Fruit fly (Drosophila melanogaster) whole organism, embryonic: ENCODE measurements around the gene CG45061.

ENCODE experiments used
- Adf1 ChIP-seq: fragments of 200-800 bp; sonication (Bioruptor generic); IDR thresholded peaks from 2 replicates; pipeline ENCODE4 v1.3.6; 2022; ENCODE audit warnings: missing biosample characterization, missing genetic modification characterization
- Asciz ChIP-seq: fragments of 200-800 bp; sonication (Bioruptor generic); optimal IDR thresholded peaks from 2 replicates; lab custom pipeline; 2017; ENCODE audit warnings: missing biosample characterization, mild to moderate bottlenecking, missing genetic modification characterization, missing genetic modification reagents
- BtbVII ChIP-seq: fragments of 200-800 bp; sonication (Bioruptor generic); optimal IDR thresholded peaks from 3 replicates; lab custom pipeline; 2017; ENCODE audit warnings: missing biosample characterization, mild to moderate bottlenecking, missing genetic modification characterization
- CG10267 ChIP-seq: fragments of 200-800 bp; sonication (Bioruptor generic); optimal IDR thresholded peaks from 2 replicates; lab custom pipeline; 2018; ENCODE audit warnings: missing biosample characterization, mild to moderate bottlenecking, missing genetic modification characterization, moderate library complexity
- CG1233 ChIP-seq: fragments of 200-800 bp; sonication (Bioruptor generic); optimal IDR thresholded peaks from 4 replicates; lab custom pipeline; 2018; ENCODE audit warnings: missing biosample characterization, mild to moderate bottlenecking, missing genetic modification characterization
- CG12942 ChIP-seq: fragments of 200-800 bp; sonication (Bioruptor generic); optimal IDR thresholded peaks from 3 replicates; lab custom pipeline; 2016; ENCODE audit warnings: missing biosample characterization, missing genetic modification characterization
- CG14667 ChIP-seq: fragments of 200-800 bp; sonication (Bioruptor generic); IDR thresholded peaks from 2 replicates; pipeline ENCODE4 v1.3.6; 2022; ENCODE audit warnings: missing biosample characterization, missing genetic modification characterization
- CG15269 ChIP-seq: fragments of 200-800 bp; sonication (Bioruptor generic); optimal IDR thresholded peaks from 2 replicates; lab custom pipeline; 2018; ENCODE audit warnings: missing biosample characterization, mild to moderate bottlenecking, missing genetic modification characterization, moderate library complexity
- CG1602 ChIP-seq: fragments of 200-800 bp; sonication (Bioruptor generic); optimal IDR thresholded peaks from 3 replicates; lab custom pipeline; 2016; ENCODE audit warnings: missing biosample characterization, missing genetic modification characterization
- CG1832 ChIP-seq: fragments of 200-800 bp; sonication (Bioruptor generic); optimal IDR thresholded peaks from 2 replicates; lab custom pipeline; 2017; ENCODE audit warnings: missing biosample characterization, mild to moderate bottlenecking, missing genetic modification characterization, inconsistent platforms
- CG34422 ChIP-seq: fragments of 200-800 bp; sonication (Bioruptor generic); IDR thresholded peaks from 3 replicates; pipeline ENCODE4 v1.3.6; 2022; ENCODE audit warnings: missing biosample characterization, missing genetic modification characterization
- CG4360 ChIP-seq: fragments of 200-800 bp; sonication (Bioruptor generic); IDR thresholded peaks from 2 replicates; pipeline ENCODE4 v1.3.6; 2022; ENCODE audit warnings: missing biosample characterization, missing genetic modification characterization
- CG43689 ChIP-seq: fragments of 200-800 bp; sonication (Bioruptor generic); IDR thresholded peaks from 2 replicates; pipeline ENCODE4 v1.3.6; 2022; ENCODE audit warnings: missing biosample characterization, missing genetic modification characterization
- CG6254 ChIP-seq: fragments of 200-800 bp; sonication (Bioruptor generic); optimal IDR thresholded peaks from 3 replicates; lab custom pipeline; 2017; ENCODE audit warnings: mild to moderate bottlenecking, missing biosample characterization, missing genetic modification reagents, missing genetic modification characterization
- CG6689 ChIP-seq: fragments of 200-800 bp; sonication (Bioruptor generic); IDR thresholded peaks from 2 replicates; pipeline ENCODE4 v1.3.6; 2022; ENCODE audit warnings: missing biosample characterization, missing genetic modification characterization
- CG6813 ChIP-seq: fragments of 200-800 bp; sonication (Bioruptor generic); optimal IDR thresholded peaks from 2 replicates; lab custom pipeline; 2017; ENCODE audit warnings: missing biosample characterization, missing genetic modification characterization, mild to moderate bottlenecking, moderate library complexity, missing genetic modification reagents
- CG8944 ChIP-seq: fragments of 200-800 bp; sonication (Bioruptor generic); optimal IDR thresholded peaks from 3 replicates; lab custom pipeline; 2016; ENCODE audit warnings: missing biosample characterization, missing genetic modification characterization
- D ChIP-seq, 2 experiments: fragments of 200-800 bp in 1 of 2; fragments of >200 bp in 1 of 2; sonication (Bioruptor generic) in 1 of 2; optimal IDR thresholded peaks; 2 replicates in 1 of 2; 3 replicates in 1 of 2; lab custom pipeline; 2017; ENCODE audit warnings: mild to moderate bottlenecking in 1 of 2, missing biosample characterization in 1 of 2, missing genetic modification characterization in 1 of 2, missing genetic modification reagents in 1 of 2
- Dek ChIP-seq: fragments of 200-800 bp; sonication (Bioruptor generic); optimal IDR thresholded peaks from 3 replicates; lab custom pipeline; 2019; ENCODE audit warnings: missing biosample characterization, mild to moderate bottlenecking, missing genetic modification characterization, moderate library complexity
- Dip2 ChIP-seq: fragments of 200-800 bp; sonication (Bioruptor generic); IDR thresholded peaks from 2 replicates; pipeline ENCODE4 v1.3.6; 2022; ENCODE audit warnings: missing biosample characterization, missing genetic modification characterization
- Hmr ChIP-seq: fragments of 200-800 bp; sonication (Bioruptor generic); optimal IDR thresholded peaks from 3 replicates; lab custom pipeline; 2017; ENCODE audit warnings: mild to moderate bottlenecking, missing biosample characterization, missing genetic modification reagents, missing genetic modification characterization
- MTF-1 ChIP-seq: fragments of 200-800 bp; sonication (Bioruptor generic); optimal IDR thresholded peaks from 2 replicates; lab custom pipeline; 2018; ENCODE audit warnings: missing biosample characterization, mild to moderate bottlenecking, missing genetic modification characterization, borderline replicate concordance
- NC2α ChIP-seq: fragments of 200-800 bp; sonication (Bioruptor generic); optimal IDR thresholded peaks from 2 replicates; lab custom pipeline; 2016; ENCODE audit warnings: missing biosample characterization, missing genetic modification characterization
- NFAT ChIP-seq: fragments of 200-800 bp; sonication (Bioruptor generic); IDR thresholded peaks from 2 replicates; pipeline ENCODE4 v1.3.6; 2022; ENCODE audit warnings: missing biosample characterization, missing genetic modification characterization
- Neu2 ChIP-seq: fragments of 200-800 bp; sonication (Bioruptor generic); optimal IDR thresholded peaks from 3 replicates; lab custom pipeline; 2016; ENCODE audit warnings: missing biosample characterization, missing genetic modification characterization, borderline replicate concordance
- Oli ChIP-seq: fragments of 200-800 bp; sonication (Bioruptor generic); optimal IDR thresholded peaks from 2 replicates; lab custom pipeline; 2018; ENCODE audit warnings: missing biosample characterization, mild to moderate bottlenecking, missing genetic modification characterization, moderate library complexity
- PHDP ChIP-seq: fragments of 200-800 bp; sonication (Bioruptor generic); optimal IDR thresholded peaks from 3 replicates; lab custom pipeline; 2018; ENCODE audit warnings: missing biosample characterization, mild to moderate bottlenecking, missing genetic modification characterization, moderate library complexity
- Scr ChIP-seq: fragments of 200-800 bp; sonication (Bioruptor generic); IDR thresholded peaks from 2 replicates; pipeline ENCODE4 v1.3.6; 2022; ENCODE audit warnings: missing biosample characterization, missing genetic modification characterization; ENCODE audit not compliant: partially characterized antibody
- Sox100B ChIP-seq: fragments of 200-800 bp; sonication (Bioruptor generic); optimal IDR thresholded peaks from 3 replicates; lab custom pipeline; 2018; ENCODE audit warnings: missing biosample characterization, mild to moderate bottlenecking, missing genetic modification characterization
- ara ChIP-seq: fragments of 200-800 bp; sonication (Bioruptor generic); IDR thresholded peaks from 2 replicates; pipeline ENCODE4 v1.3.6; 2022; ENCODE audit warnings: missing biosample characterization, missing genetic modification characterization
- ash1 ChIP-seq: fragments of 200-800 bp; sonication (Bioruptor generic); optimal IDR thresholded peaks from 2 replicates; lab custom pipeline; 2018; ENCODE audit warnings: missing biosample characterization, mild to moderate bottlenecking, missing genetic modification characterization
- cas ChIP-seq: fragments of 200-800 bp; sonication (Bioruptor generic); IDR thresholded peaks from 2 replicates; pipeline ENCODE4 v1.3.6; 2022; ENCODE audit warnings: missing biosample characterization, missing genetic modification characterization
- dm ChIP-seq: fragments of 200-800 bp; sonication (Bioruptor generic); optimal IDR thresholded peaks from 3 replicates; lab custom pipeline; 2016; ENCODE audit warnings: missing biosample characterization, missing genetic modification characterization
- dpn ChIP-seq, 2 experiments: fragments of 200-800 bp; sonication (Bioruptor generic); optimal IDR thresholded peaks; 3 replicates each; lab custom pipeline; 2016; ENCODE audit warnings: missing biosample characterization in 2 of 2, missing genetic modification characterization in 2 of 2
- esg ChIP-seq: fragments of 200-800 bp; sonication (Bioruptor generic); conservative IDR thresholded peaks from 2 replicates; pipeline ENCODE4 v1.3.6; 2022; ENCODE audit warnings: missing biosample characterization, missing genetic modification characterization
- kah ChIP-seq: fragments of 200-800 bp; sonication (Bioruptor generic); optimal IDR thresholded peaks from 2 replicates; lab custom pipeline; 2018; ENCODE audit warnings: missing biosample characterization, mild to moderate bottlenecking, missing genetic modification characterization
- lab ChIP-seq: fragments of 200-800 bp; sonication (Bioruptor generic); optimal IDR thresholded peaks from 3 replicates; lab custom pipeline; 2017; ENCODE audit warnings: missing biosample characterization, missing genetic modification characterization, mild to moderate bottlenecking, moderate library complexity, missing genetic modification reagents
- lola ChIP-seq, 3 experiments: fragments of >200 bp in 2 of 3; fragments of 200-800 bp in 1 of 3; sonication (Bioruptor generic) in 1 of 3; optimal IDR thresholded peaks; 2 replicates each; lab custom pipeline; 2017 to 2019; ENCODE audit warnings: missing biosample characterization in 3 of 3, missing genetic modification characterization in 3 of 3, mild to moderate bottlenecking in 1 of 3, moderate library complexity in 1 of 3
- mld ChIP-seq: fragments of 200-800 bp; sonication (Bioruptor generic); IDR thresholded peaks from 3 replicates; pipeline ENCODE4 v1.3.6; 2022; ENCODE audit warnings: missing biosample characterization, missing genetic modification characterization; ENCODE audit not compliant: partially characterized antibody
- nerfin-1 ChIP-seq: fragments of 200-800 bp; sonication (Bioruptor generic); optimal IDR thresholded peaks from 3 replicates; lab custom pipeline; 2019; ENCODE audit warnings: missing biosample characterization, mild to moderate bottlenecking, missing genetic modification characterization, moderate library complexity
- nmo ChIP-seq: fragments of 200-800 bp; sonication (Bioruptor generic); optimal IDR thresholded peaks from 2 replicates; lab custom pipeline; 2018; ENCODE audit warnings: missing biosample characterization, mild to moderate bottlenecking, missing genetic modification characterization, moderate library complexity
- oc ChIP-seq: fragments of 200-800 bp; sonication (Bioruptor generic); optimal IDR thresholded peaks from 2 replicates; lab custom pipeline; 2018; ENCODE audit warnings: missing biosample characterization, mild to moderate bottlenecking, missing genetic modification characterization, moderate library complexity
- pnt ChIP-seq: fragments of 200-800 bp; sonication (Bioruptor generic); optimal IDR thresholded peaks from 3 replicates; lab custom pipeline; 2016; ENCODE audit warnings: missing biosample characterization, missing genetic modification characterization
- run ChIP-seq: fragments of 200-800 bp; sonication (Bioruptor generic); optimal IDR thresholded peaks from 3 replicates; lab custom pipeline; 2018; ENCODE audit warnings: missing biosample characterization, mild to moderate bottlenecking, missing genetic modification characterization
- shn ChIP-seq: fragments of 200-800 bp; sonication (Bioruptor generic); optimal IDR thresholded peaks from 3 replicates; lab custom pipeline; 2016; ENCODE audit warnings: missing biosample characterization, missing genetic modification characterization
- sr ChIP-seq: fragments of 200-800 bp; sonication (Bioruptor generic); IDR thresholded peaks from 3 replicates; pipeline ENCODE4 v1.3.6; 2022; ENCODE audit warnings: missing biosample characterization, missing genetic modification characterization
- tll ChIP-seq, 2 experiments: fragments of 200-800 bp in 1 of 2; fragments of >200 bp in 1 of 2; sonication (Bioruptor generic) in 1 of 2; optimal IDR thresholded peaks; 2 replicates each; lab custom pipeline; 2017 to 2019; ENCODE audit warnings: missing biosample characterization in 2 of 2, missing genetic modification characterization in 2 of 2, mild to moderate bottlenecking in 1 of 2, moderate library complexity in 1 of 2
- zf30C ChIP-seq: fragments of 200-800 bp; sonication (Bioruptor generic); optimal IDR thresholded peaks from 3 replicates; lab custom pipeline; 2018; ENCODE audit warnings: missing biosample characterization, mild to moderate bottlenecking, missing genetic modification characterization

Gene CG45061

DNA sequence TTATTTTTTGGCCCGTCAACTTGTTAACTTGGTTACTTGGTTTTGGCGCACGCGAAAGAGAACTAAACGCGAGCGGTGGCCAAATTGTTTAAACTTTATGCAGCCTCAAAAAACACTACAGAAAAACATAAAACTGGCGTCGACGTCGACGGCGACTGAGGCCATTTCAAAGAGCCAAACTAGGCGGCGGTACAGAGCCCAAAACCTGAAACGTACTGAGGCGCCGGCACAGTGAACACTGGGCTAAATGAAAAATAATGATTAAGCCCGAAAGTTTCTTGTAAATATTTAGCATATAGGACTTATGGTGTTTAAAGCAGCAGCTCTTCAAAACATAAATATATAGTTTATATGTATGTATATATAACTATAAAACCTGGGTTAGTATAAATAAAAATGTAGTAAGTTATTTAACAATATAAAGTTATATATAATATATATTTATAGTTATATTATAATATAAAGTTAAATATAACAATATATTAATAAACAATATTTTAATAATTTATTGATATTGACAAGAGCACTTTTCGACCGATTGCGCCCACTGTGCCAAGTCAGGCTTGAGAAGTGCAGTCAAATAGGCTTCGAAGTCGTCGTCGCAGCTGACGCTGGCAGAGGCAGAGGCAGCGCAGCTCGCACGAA, 28.2 kb upstream of the CG45061 start, which contains the start of gene CG15249 (continued):
- TF ChIP-seq CG4360 (GFP tag; lab: Robert Waterston, UW) (no peak), Dek (tag; lab: Kevin White, UChicago) (peak; percentile 29), Hmr (peak; percentile 26), pnt (GFP tag; lab: Kevin White, UChicago) (no peak), Scr (GFP tag; lab: Robert Waterston, UW) (no peak), oc (tag; lab: Kevin White, UChicago) (peak; percentile 24), dm (GFP tag; lab: Kevin White, UChicago) (no peak), lola (GFP tag; optimal IDR thresholded peaks at IDR 0.05; lab: Kevin White, UChicago) (peak in 1 of 3 experiments; percentile 64), CG10267 (peak; percentile 58), CG6813 (GFP tag; lab: Kevin White, UChicago) (peak; percentile 26), kah (peak; percentile 13), D (optimal IDR thresholded peaks at IDR 0.05; lab: Kevin White, UChicago) (no peak), D (GFP tag; optimal IDR thresholded peaks at IDR 0.05; lab: Kevin White, UChicago) (peak; percentile 56), NFAT (no peak), CG43689 (GFP tag; lab: Robert Waterston, UW) (no peak), CG8944 (no peak), ara (GFP tag; lab: Robert Waterston, UW) (no peak), esg (GFP tag; lab: Robert Waterston, UW) (peak; percentile 30; the same call in 1 of the 2 replicates), CG1832 (GFP tag; lab: Kevin White, UChicago) (no peak), nmo (GFP tag; lab: Kevin White, UChicago) (peak; percentile 46), MTF-1 (GFP tag; lab: Kevin White, UChicago) (no peak), CG15269 (tag; lab: Kevin White, UChicago) (peak; percentile 63), CG14667 (GFP tag; lab: Robert Waterston, UW) (no peak), Neu2 (GFP tag; lab: Kevin White, UChicago) (no peak), CG1602 (GFP tag; lab: Kevin White, UChicago) (no peak), Adf1 (GFP tag; lab: Robert Waterston, UW) (peak; percentile 23; the same call in 1 of the 2 replicates), nerfin-1 (peak; percentile 51), BtbVII (peak; percentile 20), PHDP (tag; lab: Kevin White, UChicago) (peak; percentile 57), zf30C (GFP tag; lab: Kevin White, UChicago) (no peak), CG12942 (no peak), NC2α (GFP tag; lab: Kevin White, UChicago) (no peak), dpn (GFP tag; optimal IDR thresholded peaks at IDR 0.05; lab: Kevin White, UChicago) (peak in 1 of 2 experiments; percentile 26), tll (GFP tag; optimal IDR thresholded peaks at IDR 0.05; lab: Kevin White, UChicago) (no peak), CG34422 (GFP tag; lab: Robert Waterston, UW) (no peak), mld (GFP tag; lab: Robert Waterston, UW) (no peak), ash1 (no peak), CG1233 (GFP tag; lab: Kevin White, UChicago) (no peak), lab (GFP tag; lab: Kevin White, UChicago) (peak; percentile 44), sr (GFP tag; lab: Robert Waterston, UW) (no peak), shn (GFP tag; lab: Kevin White, UChicago) (no peak), Dip2 (no peak), Asciz (peak; percentile 51), CG6689 (GFP tag; lab: Robert Waterston, UW) (0 out of 2 replicates have a peak, but pooled peaks have one; percentile 35), Oli (tag; lab: Kevin White, UChicago) (peak; percentile 73), Sox100B (GFP tag; lab: Kevin White, UChicago) (peak; percentile 84), cas (no peak), run (peak; percentile 58), CG6254 (GFP tag; lab: Kevin White, UChicago) (peak; percentile 36)
